Worm (Caenorhabditis elegans): Measurements from ENCODE around the gene C16C8.9.
A peak's percentile ranks its signal among the peaks of the same experiment; 100 is the strongest.

C16C8.9 gene

ce11 chrII:3445285-3445806 lies 17.7 kb downstream of the C16C8.9 start, which contains the start of the genes C16C8.5 and C16C8.16:
C16C8.5 (minus strand) TSS chrII:3445385.
C16C8.16 (plus strand) TSS chrII:3445756.
- TF ChIP-seq W03F9.2 (tag; optimal IDR thresholded peaks at IDR 0.05): no peak
- TF ChIP-seq dao-5 (tag; optimal IDR thresholded peaks at IDR 0.05): no peak
- TF ChIP-seq him-1 (tag; optimal IDR thresholded peaks at IDR 0.05): no peak

ce11 chrII:3444280-3444679 lies 18.7 kb downstream of the C16C8.9 start, which contains the start of gene C16C8.4:
C16C8.4 (minus strand) TSS chrII:3444380.
- TF ChIP-seq him-1 (tag; optimal IDR thresholded peaks at IDR 0.05): no peak
- TF ChIP-seq dao-5 (tag; optimal IDR thresholded peaks at IDR 0.05): no peak
- TF ChIP-seq W03F9.2 (tag; optimal IDR thresholded peaks at IDR 0.05): no peak

ce11 chrII:3443154-3443553 lies 19.8 kb downstream of the C16C8.9 start, which contains the start of gene C16C8.22:
C16C8.22 (minus strand) TSS chrII:3443254.
- TF ChIP-seq W03F9.2 (tag; optimal IDR thresholded peaks at IDR 0.05) (no peak), him-1 (tag; optimal IDR thresholded peaks at IDR 0.05) (no peak), dao-5 (tag; optimal IDR thresholded peaks at IDR 0.05) (no peak)

- no peak for TF ChIP-seq dao-5 (tag; optimal IDR thresholded peaks at IDR 0.05)
- TF ChIP-seq him-1 (tag; optimal IDR thresholded peaks at IDR 0.05): no peak
- no peak for TF ChIP-seq W03F9.2 (tag; optimal IDR thresholded peaks at IDR 0.05)
These were observed 21.6 kb downstream of the C16C8.9 start, which contains the start of gene C16C8.27 for ce11 chrII:3441377-3441776. C16C8.27 (plus strand) TSS chrII:3441677.

ce11 chrII:3440641-3440926 lies 22.4 kb downstream of the C16C8.9 start, which contains the start of gene C16C8.17:
C16C8.17 (plus strand) TSS chrII:3440827.
- TF ChIP-seq him-1 (tag; optimal IDR thresholded peaks at IDR 0.05) (no peak), W03F9.2 (tag; optimal IDR thresholded peaks at IDR 0.05) (no peak), dao-5 (tag; optimal IDR thresholded peaks at IDR 0.05) (no peak)

- TF ChIP-seq W03F9.2 (tag; optimal IDR thresholded peaks at IDR 0.05) (no peak), him-1 (tag; optimal IDR thresholded peaks at IDR 0.05) (no peak), dao-5 (tag; optimal IDR thresholded peaks at IDR 0.05) (no peak)
These were observed 23.0 kb downstream of the C16C8.9 start for ce11 chrII:3439842-3440640.

- TF ChIP-seq dao-5 (tag; optimal IDR thresholded peaks at IDR 0.05): peak; percentile 73
- TF ChIP-seq him-1 (tag; optimal IDR thresholded peaks at IDR 0.05): no peak
These were observed 23.7 kb downstream of the C16C8.9 start for ce11 chrII:3439244-3439698.

- no peak for TF ChIP-seq W03F9.2 (tag; optimal IDR thresholded peaks at IDR 0.05)
- no peak for TF ChIP-seq dao-5 (tag; optimal IDR thresholded peaks at IDR 0.05)
- TF ChIP-seq him-1 (tag; optimal IDR thresholded peaks at IDR 0.05): no peak
These were observed 24.7 kb downstream of the C16C8.9 start for ce11 chrII:3438280-3438679.

- TF ChIP-seq W03F9.2 (tag; optimal IDR thresholded peaks at IDR 0.05): no peak
- TF ChIP-seq him-1 (tag; optimal IDR thresholded peaks at IDR 0.05): no peak
- no peak for TF ChIP-seq dao-5 (tag; optimal IDR thresholded peaks at IDR 0.05)
These were observed 25.6 kb downstream of the C16C8.9 start for ce11 chrII:3437393-3437792.

- TF ChIP-seq W03F9.2 (tag; optimal IDR thresholded peaks at IDR 0.05) (no peak), him-1 (tag; optimal IDR thresholded peaks at IDR 0.05) (no peak), dao-5 (tag; optimal IDR thresholded peaks at IDR 0.05) (no peak)
These were observed 26.6 kb downstream of the C16C8.9 start, which contains the start of gene skpo-2 for ce11 chrII:3436412-3436811. skpo-2 (minus strand) TSS chrII:3436512.

ce11 chrII:3434893-3435503 lies 28.0 kb downstream of the C16C8.9 start:
- TF ChIP-seq dao-5 (tag; optimal IDR thresholded peaks at IDR 0.05): no peak
- TF ChIP-seq him-1 (tag; optimal IDR thresholded peaks at IDR 0.05): no peak
- no peak for TF ChIP-seq W03F9.2 (tag; optimal IDR thresholded peaks at IDR 0.05)

ce11 chrII:3429400-3429799 lies 33.6 kb downstream of the C16C8.9 start, which contains the start of gene C16C8.18:
C16C8.18 (plus strand) TSS chrII:3429700.
- TF ChIP-seq him-1 (tag; optimal IDR thresholded peaks at IDR 0.05): no peak
- TF ChIP-seq W03F9.2 (tag; optimal IDR thresholded peaks at IDR 0.05): no peak
- no peak for TF ChIP-seq dao-5 (tag; optimal IDR thresholded peaks at IDR 0.05)

- TF ChIP-seq him-1 (tag; optimal IDR thresholded peaks at IDR 0.05) (peak; percentile 84), dao-5 (tag; optimal IDR thresholded peaks at IDR 0.05) (no peak)
These were observed 34.8 kb downstream of the C16C8.9 start for ce11 chrII:3428158-3428704.

ce11 chrII:3425433-3425832 lies 37.6 kb downstream of the C16C8.9 start, which contains the start of gene nep-11:
nep-11 (minus strand) TSS chrII:3425533.
- TF ChIP-seq dao-5 (tag; optimal IDR thresholded peaks at IDR 0.05) (no peak), him-1 (tag; optimal IDR thresholded peaks at IDR 0.05) (no peak), W03F9.2 (tag; optimal IDR thresholded peaks at IDR 0.05) (no peak)

All from whole organism, L4/young adult.